Worm (Caenorhabditis elegans): Measurements from ENCODE around the gene pas-1.

Gene pas-1

DNA sequence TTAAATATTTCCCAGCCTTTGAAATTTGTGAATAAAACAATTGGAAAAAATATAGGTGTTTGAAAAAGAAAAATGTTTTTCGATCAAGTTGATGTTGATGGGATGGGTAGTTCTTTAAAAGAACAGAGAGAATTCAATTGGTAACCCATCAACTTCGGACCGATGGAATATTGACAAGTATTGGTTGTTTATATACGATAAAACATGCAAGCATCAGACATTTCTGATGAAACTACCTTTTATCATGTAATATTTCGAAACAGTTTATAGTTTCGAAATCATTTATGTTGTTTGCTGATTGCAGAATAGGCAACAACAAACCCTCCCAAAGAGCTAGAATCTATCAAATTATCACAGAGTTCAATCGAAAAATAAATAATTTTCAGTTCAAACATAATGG is 12.5 kb downstream of the pas-1 start:
- no peak for TF ChIP-seq unc-62 (GFP tag; optimal IDR thresholded peaks at IDR 0.05)

DNA sequence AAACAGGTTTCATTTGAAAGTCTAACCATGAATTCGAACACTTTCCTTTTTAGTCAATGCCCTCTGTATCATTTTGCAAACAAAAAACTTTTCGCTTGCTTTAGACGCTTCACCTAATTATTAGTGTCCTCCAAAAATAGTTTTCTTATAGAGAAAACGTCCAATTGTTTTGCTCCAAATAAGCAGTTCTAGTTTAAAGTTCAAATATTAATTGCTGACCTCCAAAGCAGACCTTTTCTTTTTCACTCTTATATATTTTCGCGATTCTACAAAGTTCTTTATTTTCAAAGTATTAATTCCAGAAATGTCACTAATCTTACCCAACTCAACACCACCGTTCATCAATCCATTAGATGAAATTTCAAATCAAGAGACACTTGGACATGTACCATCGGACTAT is 13.6 kb downstream of the pas-1 start, which contains the start of gene gnrr-2:
gnrr-2 (plus strand) TSS at position 301 of the 400 bp plus-strand sequence.
- no peak for TF ChIP-seq unc-62 (GFP tag; optimal IDR thresholded peaks at IDR 0.05)

DNA sequence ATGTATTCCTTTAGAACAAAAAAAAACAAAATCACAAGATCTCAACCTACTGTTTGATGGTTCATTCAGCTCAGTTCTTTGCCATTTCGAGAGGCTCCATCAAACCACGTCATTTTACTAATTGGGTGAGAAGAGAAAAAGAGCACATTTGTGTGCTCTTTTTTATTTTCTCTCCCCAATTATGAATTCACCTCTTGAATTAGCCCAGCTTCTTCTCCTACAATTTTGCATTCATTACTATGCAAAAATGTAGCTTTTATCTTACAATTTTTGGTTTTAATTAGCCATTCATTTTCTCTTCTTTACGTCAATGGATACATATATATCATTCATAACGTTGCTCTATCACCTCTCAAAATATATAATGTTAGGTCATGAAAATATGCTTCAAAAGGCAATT is 16.8 kb downstream of the pas-1 start:
- TF ChIP-seq unc-62 (GFP tag; optimal IDR thresholded peaks at IDR 0.05): no peak

DNA sequence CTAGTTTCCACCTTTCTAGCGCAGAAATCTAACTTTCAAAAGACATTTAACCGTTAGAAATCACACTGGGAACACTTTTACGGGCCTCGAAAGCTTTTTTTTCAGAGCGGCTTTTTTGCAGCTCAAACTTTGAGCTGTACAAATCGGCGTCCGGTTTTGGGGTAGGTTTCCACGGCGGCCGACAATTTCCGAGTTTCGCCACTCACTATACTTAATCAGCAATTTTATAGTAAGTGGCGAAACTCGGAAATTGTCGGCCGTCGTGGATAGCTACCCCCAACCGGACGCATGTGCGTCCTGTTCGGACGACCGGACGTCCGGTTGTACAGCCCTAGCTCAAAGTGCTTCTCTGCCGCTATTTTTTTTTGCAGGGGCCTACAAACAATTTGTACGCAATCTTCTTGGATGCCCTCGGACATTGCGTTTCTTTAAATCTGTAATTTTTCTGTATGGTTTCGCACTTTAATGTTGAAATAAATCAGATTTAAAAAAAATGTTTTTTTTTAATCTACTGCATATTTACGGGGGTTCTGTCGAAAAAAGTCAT is 26.2 kb downstream of the pas-1 start:
- no peak for TF ChIP-seq unc-62 (GFP tag; optimal IDR thresholded peaks at IDR 0.05)

DNA sequence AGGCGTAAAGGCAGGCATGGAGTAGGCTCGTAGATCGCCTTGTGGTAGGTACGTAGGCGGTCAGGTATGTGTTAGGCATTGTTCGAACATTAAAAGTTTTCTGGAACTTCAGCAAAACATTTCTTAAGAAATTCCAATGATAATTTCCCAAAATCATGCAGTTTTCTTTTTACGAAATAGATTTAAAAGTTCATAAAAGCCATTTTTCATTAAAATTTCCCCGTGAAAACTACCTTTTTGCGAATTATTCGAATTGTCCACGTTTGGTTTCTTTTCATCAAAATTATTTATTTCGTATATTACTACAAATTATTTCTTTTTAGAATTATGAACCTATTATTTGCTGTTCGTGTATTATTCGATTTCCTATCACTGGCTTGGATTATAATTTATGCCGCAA is 27.7 kb downstream of the pas-1 start, which contains the start of gene C15H11.13:
C15H11.13 (plus strand) TSS at position 301 of the 400 bp plus-strand sequence.
- no peak for TF ChIP-seq unc-62 (GFP tag; optimal IDR thresholded peaks at IDR 0.05)

DNA sequence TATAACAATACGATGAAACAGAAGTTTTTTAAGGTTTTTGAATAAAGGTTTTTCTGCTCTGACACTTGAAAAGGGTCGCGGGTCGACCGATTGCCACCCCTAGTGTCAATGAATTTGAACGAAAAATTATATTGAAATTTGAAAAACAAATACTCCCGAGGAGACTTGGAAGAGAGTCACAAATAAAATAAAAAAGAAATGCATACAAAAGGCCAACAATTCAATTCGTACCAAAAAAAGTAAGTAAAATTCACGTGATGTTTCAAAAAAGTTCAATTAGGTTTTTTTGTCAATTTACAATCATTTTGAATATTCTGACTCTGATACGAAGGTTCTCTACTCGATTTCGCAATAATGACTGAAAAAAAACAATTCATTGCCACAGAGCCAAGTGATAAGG is 28.9 kb downstream of the pas-1 start, which contains the start of gene C15H11.1:
C15H11.1 (plus strand) TSS at position 301 of the 400 bp plus-strand sequence.
- no peak for TF ChIP-seq unc-62 (GFP tag; optimal IDR thresholded peaks at IDR 0.05)

DNA sequence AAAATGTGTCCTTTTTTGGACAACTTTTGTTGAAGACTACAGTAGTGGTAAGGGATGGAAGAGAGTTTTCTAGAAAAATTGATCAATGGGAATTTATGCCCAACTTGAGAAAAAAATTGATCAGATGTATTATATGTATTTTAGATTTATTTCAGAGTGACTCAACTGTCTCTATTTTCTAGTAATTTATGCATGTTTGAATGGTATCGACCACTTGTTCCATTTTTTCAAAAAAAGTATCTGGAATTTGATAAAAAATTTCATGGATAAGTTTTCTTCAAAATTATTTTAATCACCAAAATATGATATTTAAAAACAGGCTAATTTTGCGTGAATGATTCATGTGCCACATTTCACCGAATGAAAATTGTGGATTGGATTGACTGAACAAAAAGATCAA is 30.6 kb downstream of the pas-1 start, which contains the start of gene C15H11.10:
C15H11.10 (plus strand) TSS at position 301 of the 400 bp plus-strand sequence.
- no peak for TF ChIP-seq unc-62 (GFP tag; optimal IDR thresholded peaks at IDR 0.05)

DNA sequence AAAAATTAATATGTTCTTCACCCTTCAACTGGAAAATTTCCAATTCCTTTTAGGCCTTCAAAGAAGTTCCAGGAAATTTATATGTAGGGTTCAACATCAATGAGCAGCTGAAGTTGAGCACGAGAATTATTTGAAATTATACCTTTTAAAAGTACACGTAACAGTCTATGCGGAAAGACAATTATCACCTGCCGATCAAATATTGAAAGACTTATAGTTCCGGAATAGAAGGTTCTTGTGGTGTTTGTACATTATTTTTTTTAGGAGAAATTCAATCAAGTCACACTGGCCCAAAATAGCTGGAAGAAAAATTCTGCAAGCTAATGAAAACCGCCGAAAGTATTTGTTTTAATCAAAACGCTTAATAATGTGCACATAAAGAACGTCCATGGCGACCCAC is 42.2 kb downstream of the pas-1 start:
- TF ChIP-seq unc-62 (GFP tag; optimal IDR thresholded peaks at IDR 0.05): no peak

DNA sequence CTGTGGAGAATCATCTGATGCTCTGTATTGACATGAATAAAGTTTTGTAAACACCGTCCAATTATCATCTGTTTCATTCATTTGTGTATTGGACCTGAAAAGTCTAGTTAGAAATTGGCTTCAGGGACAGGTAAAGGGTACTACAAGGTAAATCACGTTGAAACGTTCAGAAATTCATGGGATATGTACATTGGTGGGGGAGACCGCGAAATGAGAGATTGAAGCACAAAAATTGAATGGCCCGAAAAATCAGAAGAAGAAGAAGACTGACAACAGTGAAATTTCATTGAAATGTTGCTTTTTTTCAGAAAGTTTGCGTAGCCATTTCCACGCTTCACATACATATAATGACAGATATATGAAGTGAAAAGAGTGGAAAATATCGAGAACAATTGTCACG is 43.4 kb downstream of the pas-1 start, which contains the start of gene npr-43:
npr-43 (minus strand) TSS at position 101 of the 400 bp plus-strand sequence.
- no peak for TF ChIP-seq unc-62 (GFP tag; optimal IDR thresholded peaks at IDR 0.05)

DNA sequence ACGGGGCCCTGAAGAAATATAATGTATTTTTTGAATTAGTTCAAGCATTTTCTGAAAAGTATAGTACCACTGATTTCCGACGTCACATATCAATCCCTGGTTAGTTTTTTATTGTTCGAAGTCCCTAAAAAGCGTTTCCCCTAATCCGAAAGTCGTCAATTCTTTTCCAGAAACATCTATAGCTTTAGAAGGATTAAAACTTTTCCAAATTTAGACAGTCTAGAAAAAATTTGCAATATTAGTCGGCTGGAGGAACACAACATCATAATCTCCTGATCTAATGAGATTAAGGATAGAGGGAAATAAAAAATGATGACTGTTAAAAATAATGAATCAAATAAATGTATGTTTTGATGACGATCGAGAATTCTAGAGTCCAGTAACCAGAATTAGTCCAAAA is 44.4 kb downstream of the pas-1 start:
- TF ChIP-seq unc-62 (GFP tag; optimal IDR thresholded peaks at IDR 0.05): no peak

DNA sequence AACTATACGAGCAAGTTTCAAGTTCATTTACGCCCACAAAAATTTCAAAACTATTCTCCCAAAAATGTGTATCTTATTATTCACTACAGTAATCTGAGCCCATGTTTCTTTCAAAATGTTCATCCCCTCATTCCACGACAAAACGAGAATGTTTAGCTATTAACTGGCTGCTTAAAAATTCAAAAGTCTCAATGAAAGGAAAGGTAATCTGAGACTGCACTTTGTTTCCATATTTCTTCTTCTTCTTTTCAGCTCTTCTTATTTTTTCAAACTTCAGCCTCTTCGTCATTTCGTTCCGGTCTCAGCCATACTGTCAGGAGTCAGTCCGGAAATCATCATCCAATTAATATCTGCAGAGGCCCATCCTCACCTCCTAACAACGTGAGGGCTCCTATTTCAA is 49.6 kb downstream of the pas-1 start, which contains the start of gene unc-39:
unc-39 (plus strand) TSS at position 301 of the 400 bp plus-strand sequence.
- TF ChIP-seq unc-62 (GFP tag; optimal IDR thresholded peaks at IDR 0.05): no peak
